Worm (Caenorhabditis elegans) whole organism, late embryonic: Measurements from ENCODE around the gene F46G11.4.

Experiments used
- C08G9.2 ChIP-seq: sonication (generic microtip); optimal IDR thresholded peaks from 2 replicates; lab custom pipeline; 2016; ENCODE audit warnings: mild to moderate bottlenecking, missing genetic modification characterization, moderate library complexity, missing compliant biosample characterization
- F13H6.1 ChIP-seq: sonication (generic microtip); optimal IDR thresholded peaks from 2 replicates; lab custom pipeline; 2016; ENCODE audit warnings: missing genetic modification characterization, missing compliant biosample characterization
- K09A11.1 ChIP-seq: sonication (generic microtip); optimal IDR thresholded peaks from 2 replicates; lab custom pipeline; 2017; ENCODE audit warnings: antibody characterized with exemption, mild to moderate bottlenecking, missing genetic modification characterization, missing compliant biosample characterization; ENCODE audit not compliant: insufficient read depth
- ahr-1 ChIP-seq: sonication (generic microtip); optimal IDR thresholded peaks from 2 replicates; lab custom pipeline; 2016; ENCODE audit warnings: missing genetic modification characterization, missing compliant biosample characterization
- ama-1 ChIP-seq: fragments of 150-350 bp; optimal IDR thresholded peaks from 2 replicates; lab custom pipeline; 2014
- ceh-18 ChIP-seq: sonication (generic microtip); optimal IDR thresholded peaks from 2 replicates; lab custom pipeline; 2016; ENCODE audit warnings: missing genetic modification characterization, missing compliant biosample characterization
- ceh-19 ChIP-seq: fragments of 200-800 bp; sonication (Bioruptor generic); optimal IDR thresholded peaks from 2 replicates; lab custom pipeline; 2018; ENCODE audit warnings: mild to moderate bottlenecking, missing genetic modification characterization, missing compliant biosample characterization
- ceh-24 ChIP-seq: sonication (generic microtip); optimal IDR thresholded peaks from 2 replicates; lab custom pipeline; 2016; ENCODE audit warnings: mild to moderate bottlenecking, missing genetic modification characterization, missing compliant biosample characterization
- ceh-30 ChIP-seq: fragments of 150-350 bp; optimal IDR thresholded peaks from 2 replicates; lab custom pipeline; 2014; ENCODE audit warnings: missing biosample characterization, missing genetic modification characterization
- ceh-31 ChIP-seq: sonication (generic microtip); optimal IDR thresholded peaks from 2 replicates; lab custom pipeline; 2016; ENCODE audit warnings: missing genetic modification characterization, missing compliant biosample characterization
- ceh-45 ChIP-seq: fragments of 200-800 bp; sonication (Bioruptor generic); IDR thresholded peaks from 2 replicates; pipeline ENCODE4 v1.3.6; 2022; ENCODE audit warnings: missing genetic modification reagents, missing genetic modification characterization, missing compliant biosample characterization
- ceh-48 ChIP-seq: sonication (generic microtip); optimal IDR thresholded peaks from 2 replicates; lab custom pipeline; 2016; ENCODE audit warnings: missing genetic modification characterization, inconsistent platforms, missing compliant biosample characterization
- ceh-9 ChIP-seq: sonication (generic microtip); optimal IDR thresholded peaks from 2 replicates; lab custom pipeline; 2016; ENCODE audit warnings: mild to moderate bottlenecking, missing genetic modification characterization, inconsistent platforms, missing compliant biosample characterization
- dmd-4 ChIP-seq: sonication (generic microtip); optimal IDR thresholded peaks from 2 replicates; lab custom pipeline; 2016; ENCODE audit warnings: borderline replicate concordance, missing genetic modification characterization, missing compliant biosample characterization
- elt-2 ChIP-seq: sonication (generic microtip); optimal IDR thresholded peaks from 2 replicates; lab custom pipeline; 2016; ENCODE audit warnings: missing genetic modification reagents, missing genetic modification characterization, missing compliant biosample characterization
- ets-4 ChIP-seq: sonication (generic microtip); optimal IDR thresholded peaks from 2 replicates; lab custom pipeline; 2016; ENCODE audit warnings: missing genetic modification characterization, missing compliant biosample characterization
- eyg-1 ChIP-seq: sonication (generic microtip); optimal IDR thresholded peaks from 2 replicates; lab custom pipeline; 2016; ENCODE audit warnings: missing genotype, missing genetic modification characterization, missing compliant biosample characterization
- hlh-13 ChIP-seq: fragments of 200-800 bp; sonication (Bioruptor generic); optimal IDR thresholded peaks from 2 replicates; lab custom pipeline; 2018; ENCODE audit warnings: mild to moderate bottlenecking, missing genetic modification characterization, missing compliant biosample characterization
- hlh-15 ChIP-seq: sonication (generic microtip); optimal IDR thresholded peaks from 2 replicates; lab custom pipeline; 2016; ENCODE audit warnings: missing genetic modification characterization, missing compliant biosample characterization
- hlh-30 ChIP-seq: sonication (generic microtip); optimal IDR thresholded peaks from 2 replicates; lab custom pipeline; 2017; ENCODE audit warnings: antibody characterized with exemption, missing genetic modification characterization, missing compliant biosample characterization; ENCODE audit not compliant: insufficient read depth
- hlh-6 ChIP-seq: sonication (generic microtip); optimal IDR thresholded peaks from 2 replicates; lab custom pipeline; 2016; ENCODE audit warnings: missing genotype, missing genetic modification characterization, missing compliant biosample characterization
- hlh-8 ChIP-seq: sonication (generic microtip); optimal IDR thresholded peaks from 2 replicates; lab custom pipeline; 2016; ENCODE audit warnings: missing genotype, missing genetic modification characterization, missing compliant biosample characterization
- mec-3 ChIP-seq: sonication (generic microtip); optimal IDR thresholded peaks from 2 replicates; lab custom pipeline; 2016; ENCODE audit warnings: borderline replicate concordance, missing genetic modification characterization, missing compliant biosample characterization
- nfya-1 ChIP-seq: sonication (generic microtip); optimal IDR thresholded peaks from 2 replicates; lab custom pipeline; 2017; ENCODE audit warnings: missing genetic modification characterization, mild to moderate bottlenecking, missing compliant biosample characterization, antibody characterized with exemption, moderate library complexity
- nhr-232 ChIP-seq: sonication (generic microtip); optimal IDR thresholded peaks from 2 replicates; lab custom pipeline; 2016; ENCODE audit warnings: missing genetic modification characterization, missing compliant biosample characterization
- odd-2 ChIP-seq: sonication (generic microtip); optimal IDR thresholded peaks from 2 replicates; lab custom pipeline; 2017; ENCODE audit warnings: antibody characterized with exemption, mild to moderate bottlenecking, missing genetic modification characterization, missing compliant biosample characterization
- pat-9 ChIP-seq: fragments of 200-800 bp; sonication (Bioruptor generic); optimal IDR thresholded peaks from 2 replicates; lab custom pipeline; 2018; ENCODE audit warnings: mild to moderate bottlenecking, missing genetic modification characterization, moderate library complexity, missing compliant biosample characterization
- pax-1 ChIP-seq: fragments of 150-350 bp; optimal IDR thresholded peaks from 2 replicates; lab custom pipeline; 2014; ENCODE audit warnings: missing biosample characterization, missing genetic modification characterization
- pha-2 ChIP-seq: sonication (generic microtip); optimal IDR thresholded peaks from 2 replicates; lab custom pipeline; 2017; ENCODE audit warnings: mild to moderate bottlenecking, missing genetic modification characterization, missing compliant biosample characterization
- pqm-1 ChIP-seq: sonication (generic microtip); optimal IDR thresholded peaks from 2 replicates; lab custom pipeline; 2016; ENCODE audit warnings: missing genetic modification characterization, missing compliant biosample characterization
- ref-2 ChIP-seq: sonication (generic microtip); optimal IDR thresholded peaks from 2 replicates; lab custom pipeline; 2016; ENCODE audit warnings: missing genetic modification characterization, missing compliant biosample characterization
- rnt-1 ChIP-seq: sonication (generic microtip); optimal IDR thresholded peaks from 2 replicates; lab custom pipeline; 2016; ENCODE audit warnings: missing genetic modification characterization, missing compliant biosample characterization
- sdc-2 ChIP-seq: sonication (generic microtip); optimal IDR thresholded peaks from 2 replicates; lab custom pipeline; 2016; ENCODE audit warnings: missing genotype, missing genetic modification characterization, missing compliant biosample characterization
- sox-4 ChIP-seq: sonication (generic microtip); optimal IDR thresholded peaks from 2 replicates; lab custom pipeline; 2017; ENCODE audit warnings: mild to moderate bottlenecking, missing genetic modification characterization, inconsistent platforms, missing compliant biosample characterization
- tbx-2 ChIP-seq: sonication (generic microtip); optimal IDR thresholded peaks from 2 replicates; lab custom pipeline; 2016; ENCODE audit warnings: missing genetic modification characterization, missing compliant biosample characterization
- tbx-7 ChIP-seq: sonication (generic microtip); optimal IDR thresholded peaks from 2 replicates; lab custom pipeline; 2016; ENCODE audit warnings: missing genotype, missing genetic modification characterization, missing compliant biosample characterization
- unc-3 ChIP-seq, 2 experiments: fragments of 200-800 bp in 1 of 2; sonication (Bioruptor generic) in 1 of 2; sonication (generic microtip) in 1 of 2; conservative IDR thresholded peaks in 1 of 2; optimal IDR thresholded peaks in 1 of 2; 2 replicates each; pipeline versions ENCODE4 v1.3.6 to Lab custom; 2016 to 2022; ENCODE audit warnings: missing compliant biosample characterization in 2 of 2, missing genetic modification characterization in 2 of 2, missing genetic modification reagents in 1 of 2
- unc-42 ChIP-seq: sonication (generic microtip); optimal IDR thresholded peaks from 2 replicates; lab custom pipeline; 2016; ENCODE audit warnings: missing genotype, missing genetic modification characterization, missing compliant biosample characterization
- unc-55 ChIP-seq: sonication (generic microtip); optimal IDR thresholded peaks from 2 replicates; lab custom pipeline; 2017; ENCODE audit warnings: missing biosample characterization, missing genetic modification reagents, missing genetic modification characterization
- unc-86 ChIP-seq: sonication (generic microtip); optimal IDR thresholded peaks from 2 replicates; lab custom pipeline; 2016; ENCODE audit warnings: missing genetic modification characterization, missing compliant biosample characterization
- zip-5 ChIP-seq: sonication (generic microtip); optimal IDR thresholded peaks from 2 replicates; lab custom pipeline; 2016; ENCODE audit warnings: missing genetic modification characterization, missing compliant biosample characterization
- ztf-16 ChIP-seq: sonication (generic microtip); optimal IDR thresholded peaks from 2 replicates; lab custom pipeline; 2017; ENCODE audit warnings: missing genetic modification characterization, missing compliant biosample characterization

F46G11.4 gene

ce11 chrX:5775804-5776252 is 22.8 kb downstream of the F46G11.4 start:
- TF ChIP-seq F13H6.1 (no peak), pat-9 (tag; lab: Kevin White, UChicago) (no peak), nfya-1 (tag; lab: Kevin White, UChicago) (peak; percentile 46), ceh-19 (GFP tag; lab: Kevin White, UChicago) (no peak), C08G9.2 (peak; percentile 3), hlh-8 (tag; lab: Kevin White, UChicago) (peak; percentile 47), hlh-15 (tag; lab: Kevin White, UChicago) (no peak), elt-2 (tag; lab: Kevin White, UChicago) (peak; percentile 19), ceh-48 (peak; percentile 2), pqm-1 (tag; lab: Kevin White, UChicago) (no peak), ceh-31 (tag; lab: Kevin White, UChicago) (peak; percentile 51), tbx-7 (no peak), unc-86 (tag; lab: Kevin White, UChicago) (no peak), ceh-24 (tag; lab: Kevin White, UChicago) (no peak), unc-42 (tag; lab: Kevin White, UChicago) (peak; percentile 51), K09A11.1 (tag; lab: Kevin White, UChicago) (no peak), ztf-16 (tag; lab: Kevin White, UChicago) (no peak), unc-3 (GFP tag; conservative IDR thresholded peaks at IDR 0.05; lab: Robert Waterston, UW) (no peak), unc-3 (tag; optimal IDR thresholded peaks at IDR 0.05; lab: Kevin White, UChicago) (no peak), rnt-1 (tag; lab: Kevin White, UChicago) (peak; percentile 20), hlh-13 (GFP tag; lab: Kevin White, UChicago) (no peak), ref-2 (tag; lab: Kevin White, UChicago) (peak; percentile 53), unc-55 (GFP tag; lab: Kevin White, UChicago) (no peak), ceh-18 (tag; lab: Kevin White, UChicago) (peak; percentile 21), dmd-4 (no peak), sdc-2 (peak; percentile 93), hlh-30 (tag; lab: Kevin White, UChicago) (no peak), ceh-45 (no peak), pax-1 (tag; lab: Kevin White, UChicago) (no peak), odd-2 (tag; lab: Kevin White, UChicago) (no peak), tbx-2 (peak; percentile 24), pha-2 (tag; lab: Kevin White, UChicago) (no peak), ceh-9 (tag; lab: Kevin White, UChicago) (no peak), ets-4 (tag; lab: Kevin White, UChicago) (no peak), ceh-30 (tag; lab: Kevin White, UChicago) (no peak)

DNA sequence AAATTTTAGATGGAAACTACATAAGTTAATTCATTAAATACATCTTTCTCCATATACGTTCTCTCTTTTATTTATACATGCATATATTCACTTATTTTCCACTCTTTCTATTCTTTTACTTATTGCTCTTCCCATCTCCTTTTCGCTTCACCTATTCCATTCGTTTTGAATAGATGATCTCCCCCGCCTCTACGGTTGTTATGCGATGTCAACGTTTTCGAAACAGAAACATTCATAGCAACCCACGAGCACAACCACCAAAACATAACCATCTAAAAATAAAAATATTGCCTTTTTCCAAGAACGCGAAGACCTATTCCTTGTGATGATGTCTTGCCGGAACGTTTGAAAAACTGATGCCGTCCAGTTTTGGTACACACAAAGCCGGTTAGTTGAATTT is 25.1 kb downstream of the F46G11.4 start, which contains the start of gene sym-3:
Gene sym-3 (plus strand): TSS at position 301 of the 400 bp plus-strand sequence.
- TF ChIP-seq sox-4 (tag; lab: Kevin White, UChicago) = no peak
- no peak for TF ChIP-seq ama-1 (lab: Kevin White, UChicago)
- no peak for TF ChIP-seq eyg-1 (tag; lab: Kevin White, UChicago)
- no peak for TF ChIP-seq ceh-19 (GFP tag; lab: Kevin White, UChicago)
- TF ChIP-seq tbx-7 = no peak
- no peak for TF ChIP-seq ztf-16 (tag; lab: Kevin White, UChicago)
- TF ChIP-seq ceh-48 = no peak
- TF ChIP-seq hlh-6 (tag; lab: Kevin White, UChicago) = no peak
- no peak for TF ChIP-seq pqm-1 (tag; lab: Kevin White, UChicago)
- no peak for TF ChIP-seq zip-5 (tag; lab: Kevin White, UChicago)
- no peak for TF ChIP-seq nhr-232 (tag; lab: Kevin White, UChicago)
- TF ChIP-seq mec-3 (tag; lab: Kevin White, UChicago) = no peak
- no peak for TF ChIP-seq ahr-1
- TF ChIP-seq, all 69 proteins: peak for 0
